Worm (Caenorhabditis elegans): ENCODE results near the gene srg-68.

- no peak for TF ChIP-seq ceh-8 (GFP tag; optimal IDR thresholded peaks at IDR 0.05)
- TF ChIP-seq pag-3 (tag; optimal IDR thresholded peaks at IDR 0.05; ENCODE audit: borderline replicate concordance, insufficient read depth) = no peak
- TF ChIP-seq ama-1 (optimal IDR thresholded peaks at IDR 0.05) = no peak
- TF ChIP-seq lsy-2 (tag; optimal IDR thresholded peaks at IDR 0.05) = peak; percentile 44 to 76
- no peak for TF ChIP-seq snpc-4 (tag; optimal IDR thresholded peaks at IDR 0.05)
- no peak for TF ChIP-seq nhr-28 (tag; optimal IDR thresholded peaks at IDR 0.05)
- TF ChIP-seq lin-13 (GFP tag; optimal IDR thresholded peaks at IDR 0.05) = peak; percentile 25
- no peak for TF ChIP-seq ztf-4 (tag; optimal IDR thresholded peaks at IDR 0.05)
- TF ChIP-seq C16A3.4 (tag; optimal IDR thresholded peaks at IDR 0.05) = peak; percentile 72
- TF ChIP-seq ztf-11 (tag; optimal IDR thresholded peaks at IDR 0.05) = no peak
- TF ChIP-seq jun-1 (tag; optimal IDR thresholded peaks at IDR 0.05) = peak; percentile 53
- peak; percentile 61 for TF ChIP-seq nhr-85 (tag)
- peak; percentile 44 for TF ChIP-seq mep-1 (tag; optimal IDR thresholded peaks at IDR 0.05)
Observed at ce11 chrV:5433020-5433419, 32.2 kb downstream of the srg-68 start, which contains the start of gene acl-6.
